Worm (Caenorhabditis elegans) whole organism, late embryonic: ENCODE data around the gene deb-1.

Experiments used
- Y22D7AL.16 ChIP-seq: sonication (generic microtip); optimal IDR thresholded peaks from 2 replicates; lab custom pipeline; 2016; ENCODE audit warnings: missing genetic modification characterization, missing compliant biosample characterization
- ama-1 ChIP-seq: fragments of 150-350 bp; optimal IDR thresholded peaks from 2 replicates; lab custom pipeline; 2014
- ceh-31 ChIP-seq: sonication (generic microtip); optimal IDR thresholded peaks from 2 replicates; lab custom pipeline; 2016; ENCODE audit warnings: missing genetic modification characterization, missing compliant biosample characterization
- ceh-45 ChIP-seq: fragments of 200-800 bp; sonication (Bioruptor generic); IDR thresholded peaks from 2 replicates; pipeline ENCODE4 v1.3.6; 2022; ENCODE audit warnings: missing genetic modification reagents, missing genetic modification characterization, missing compliant biosample characterization
- ceh-6 ChIP-seq: fragments of 200-800 bp; sonication (Bioruptor generic); optimal IDR thresholded peaks from 2 replicates; lab custom pipeline; 2018; ENCODE audit warnings: mild to moderate bottlenecking, missing genetic modification characterization, missing compliant biosample characterization
- ceh-9 ChIP-seq: sonication (generic microtip); optimal IDR thresholded peaks from 2 replicates; lab custom pipeline; 2016; ENCODE audit warnings: mild to moderate bottlenecking, missing genetic modification characterization, inconsistent platforms, missing compliant biosample characterization
- elt-2 ChIP-seq: sonication (generic microtip); optimal IDR thresholded peaks from 2 replicates; lab custom pipeline; 2016; ENCODE audit warnings: missing genetic modification reagents, missing genetic modification characterization, missing compliant biosample characterization
- elt-4 ChIP-seq: sonication (generic microtip); optimal IDR thresholded peaks from 2 replicates; lab custom pipeline; 2016; ENCODE audit warnings: missing genetic modification characterization, missing compliant biosample characterization
- hlh-13 ChIP-seq: fragments of 200-800 bp; sonication (Bioruptor generic); optimal IDR thresholded peaks from 2 replicates; lab custom pipeline; 2018; ENCODE audit warnings: mild to moderate bottlenecking, missing genetic modification characterization, missing compliant biosample characterization
- lin-11 ChIP-seq: fragments of 200-800 bp; sonication (Bioruptor generic); optimal IDR thresholded peaks from 2 replicates; lab custom pipeline; 2018; ENCODE audit warnings: mild to moderate bottlenecking, missing genetic modification characterization, missing compliant biosample characterization
- nhr-11 ChIP-seq: fragments of 150-350 bp; optimal IDR thresholded peaks from 2 replicates; lab custom pipeline; 2014; ENCODE audit warnings: missing biosample characterization, missing genetic modification characterization
- pha-4 ChIP-seq: fragments of 150-350 bp; optimal IDR thresholded peaks from 2 replicates; lab custom pipeline; 2018; ENCODE audit warnings: missing biosample characterization, missing genetic modification reagents, missing genetic modification characterization
- unc-86 ChIP-seq: sonication (generic microtip); optimal IDR thresholded peaks from 2 replicates; lab custom pipeline; 2016; ENCODE audit warnings: missing genetic modification characterization, missing compliant biosample characterization

ce11 chrIV:7096097-7096496 is 2.0 kb upstream of the deb-1 start:
- TF ChIP-seq nhr-11 (tag; lab: Kevin White, UChicago) (no peak), ama-1 (lab: Kevin White, UChicago) (no peak), ceh-45 (GFP tag; lab: Robert Waterston, UW) (no peak), Y22D7AL.16 (tag; lab: Kevin White, UChicago) (no peak), ceh-6 (GFP tag; lab: Kevin White, UChicago) (no peak), elt-2 (no peak), hlh-13 (GFP tag; lab: Kevin White, UChicago) (no peak), unc-86 (tag; lab: Kevin White, UChicago) (no peak), elt-4 (no peak), pha-4 (no peak), ceh-31 (tag; lab: Kevin White, UChicago) (no peak), ceh-9 (tag; lab: Kevin White, UChicago) (no peak), lin-11 (tag; lab: Kevin White, UChicago) (no peak)
